Worm (Caenorhabditis elegans): ENCODE results near the gene sru-36.

The sru-36 gene

ce11 chrV:9855920-9856852 is 14.7 kb downstream of the sru-36 start (continued):
- TF ChIP-seq nhr-25 (tag; optimal IDR thresholded peaks at IDR 0.05) (peak; percentile 28), ztf-4 (tag; optimal IDR thresholded peaks at IDR 0.05) (no peak), nhr-11 (tag; optimal IDR thresholded peaks at IDR 0.05) (no peak), nhr-129 (tag; optimal IDR thresholded peaks at IDR 0.05) (peak; percentile 65), nhr-10 (tag; optimal IDR thresholded peaks at IDR 0.05) (no peak)

- no peak for TF ChIP-seq nhr-12 (tag; optimal IDR thresholded peaks at IDR 0.05)
- TF ChIP-seq crh-2 (tag; optimal IDR thresholded peaks at IDR 0.05) = peak; percentile 39
- peak; percentile 7 for TF ChIP-seq sma-9 (GFP tag; optimal IDR thresholded peaks at IDR 0.05)
- no peak for TF ChIP-seq sma-9 (tag; optimal IDR thresholded peaks at IDR 0.05)
- TF ChIP-seq fos-1 (tag; optimal IDR thresholded peaks at IDR 0.05) = peak; percentile 6
Observed at ce11 chrV:9856978-9857377, 15.5 kb downstream of the sru-36 start.

- TF ChIP-seq ama-1 (optimal IDR thresholded peaks at IDR 0.05) = no peak
- TF ChIP-seq dmd-4 (tag; optimal IDR thresholded peaks at IDR 0.05) = no peak
- no peak for TF ChIP-seq snpc-4 (tag; optimal IDR thresholded peaks at IDR 0.05)
- TF ChIP-seq crh-2 (tag; optimal IDR thresholded peaks at IDR 0.05) = no peak
- no peak for TF ChIP-seq nhr-129 (tag; optimal IDR thresholded peaks at IDR 0.05)
- TF ChIP-seq elt-3 (tag; optimal IDR thresholded peaks at IDR 0.05) = no peak
- no peak for TF ChIP-seq skn-1 (tag; optimal IDR thresholded peaks at IDR 0.05)
- no peak for TF ChIP-seq C34F6.9 (tag; optimal IDR thresholded peaks at IDR 0.05)
Observed at ce11 chrV:9859863-9860262, 18.4 kb downstream of the sru-36 start, which contains the start of gene lsy-12. Gene lsy-12 (minus strand): TSS chrV:9859963.

ce11 chrV:9860337-9860736 is 18.9 kb downstream of the sru-36 start:
- no peak for TF ChIP-seq ama-1 (optimal IDR thresholded peaks at IDR 0.05)
- TF ChIP-seq sma-3 (GFP tag; optimal IDR thresholded peaks at IDR 0.05) = no peak
- TF ChIP-seq lsy-2 (tag; optimal IDR thresholded peaks at IDR 0.05) = peak in 1 of 2 experiments; percentile 82
- no peak for TF ChIP-seq C34F6.9 (tag; optimal IDR thresholded peaks at IDR 0.05)
- no peak for TF ChIP-seq lin-11 (tag; optimal IDR thresholded peaks at IDR 0.05)
- no peak for TF ChIP-seq ZK546.5 (tag; optimal IDR thresholded peaks at IDR 0.05)

- no peak for TF ChIP-seq nhr-129 (tag; optimal IDR thresholded peaks at IDR 0.05)
- TF ChIP-seq F13H6.1 (tag; optimal IDR thresholded peaks at IDR 0.05) = no peak
- TF ChIP-seq fos-1 (tag; optimal IDR thresholded peaks at IDR 0.05) = no peak
- no peak for TF ChIP-seq peb-1 (tag; optimal IDR thresholded peaks at IDR 0.05)
- TF ChIP-seq gmeb-1 (tag; optimal IDR thresholded peaks at IDR 0.05) = no peak
- TF ChIP-seq elt-1 (tag; optimal IDR thresholded peaks at IDR 0.05) = no peak
- TF ChIP-seq nhr-77 (tag; optimal IDR thresholded peaks at IDR 0.05) = no peak
- TF ChIP-seq skn-1 (tag; optimal IDR thresholded peaks at IDR 0.05) = no peak
- no peak for TF ChIP-seq egl-27 (tag; optimal IDR thresholded peaks at IDR 0.05)
- TF ChIP-seq lsy-2 (tag; optimal IDR thresholded peaks at IDR 0.05) = no peak
- no peak for TF ChIP-seq lin-11 (tag; optimal IDR thresholded peaks at IDR 0.05)
- TF ChIP-seq ama-1 (optimal IDR thresholded peaks at IDR 0.05) = no peak
- TF ChIP-seq ztf-1 (GFP tag; conservative IDR thresholded peaks at IDR 0.05) = no peak
- TF ChIP-seq snpc-4 (tag; optimal IDR thresholded peaks at IDR 0.05) = no peak
- no peak for TF ChIP-seq sma-3 (GFP tag; optimal IDR thresholded peaks at IDR 0.05)
- no peak for TF ChIP-seq sma-9 (GFP tag; optimal IDR thresholded peaks at IDR 0.05)
- TF ChIP-seq sma-9 (tag; optimal IDR thresholded peaks at IDR 0.05) = no peak
- TF ChIP-seq blmp-1 (tag; optimal IDR thresholded peaks at IDR 0.05; ENCODE audit: insufficient read depth) = no peak
- TF ChIP-seq ztf-4 (tag; optimal IDR thresholded peaks at IDR 0.05) = no peak
Observed at ce11 chrV:9868311-9868710, 26.8 kb downstream of the sru-36 start, which contains the start of gene srab-17. Gene srab-17 (minus strand): TSS chrV:9868411.

- TF ChIP-seq unc-39 (tag; optimal IDR thresholded peaks at IDR 0.05) (no peak), mdl-1 (tag; optimal IDR thresholded peaks at IDR 0.05) (no peak), elt-1 (tag; optimal IDR thresholded peaks at IDR 0.05) (no peak), lin-11 (tag; optimal IDR thresholded peaks at IDR 0.05) (no peak), mbf-1 (tag; optimal IDR thresholded peaks at IDR 0.05) (no peak), sem-4 (tag; optimal IDR thresholded peaks at IDR 0.05) (no peak), aly-2 (tag; optimal IDR thresholded peaks at IDR 0.05) (no peak), elt-3 (tag; optimal IDR thresholded peaks at IDR 0.05) (no peak), F13H6.1 (tag; optimal IDR thresholded peaks at IDR 0.05) (no peak), C34F6.9 (tag; optimal IDR thresholded peaks at IDR 0.05) (no peak)
Observed at ce11 chrV:9871339-9871738, 29.9 kb downstream of the sru-36 start, which contains the start of gene srab-18. Gene srab-18 (minus strand): TSS chrV:9871439.

All from whole organism, L2 larva.